Fruit fly (Drosophila melanogaster) whole organism, prepupa: ENCODE data around the gene fzr.

Experiments used
- CG1621 ChIP-seq: fragments of 200-800 bp; sonication (Bioruptor generic); optimal IDR thresholded peaks from 3 replicates; lab custom pipeline; 2018; ENCODE audit warnings: missing biosample characterization, mild to moderate bottlenecking, missing genetic modification characterization
- CG6276 ChIP-seq: fragments of 200-800 bp; sonication (Bioruptor generic); optimal IDR thresholded peaks from 2 replicates; lab custom pipeline; 2017; ENCODE audit warnings: missing biosample characterization, mild to moderate bottlenecking, missing genetic modification characterization
- CG6792 ChIP-seq: fragments of 200-800 bp; sonication (Bioruptor generic); optimal IDR thresholded peaks from 3 replicates; lab custom pipeline; 2016; ENCODE audit warnings: missing biosample characterization, missing genetic modification characterization
- CG6808 ChIP-seq: fragments of 200-800 bp; sonication (Bioruptor generic); optimal IDR thresholded peaks from 3 replicates; lab custom pipeline; 2017; ENCODE audit warnings: missing biosample characterization, missing genetic modification characterization, mild to moderate bottlenecking, moderate library complexity, missing genetic modification reagents
- CG6854 ChIP-seq: fragments of 200-800 bp; sonication (Bioruptor generic); optimal IDR thresholded peaks from 2 replicates; lab custom pipeline; 2017; ENCODE audit warnings: missing biosample characterization, mild to moderate bottlenecking, missing genetic modification characterization
- CG7368 ChIP-seq: fragments of 200-800 bp; sonication (Bioruptor generic); optimal IDR thresholded peaks from 3 replicates; lab custom pipeline; 2016; ENCODE audit warnings: missing biosample characterization, missing genetic modification characterization
- CG8119 ChIP-seq: fragments of 200-800 bp; sonication (Bioruptor generic); IDR thresholded peaks from 3 replicates; pipeline ENCODE4 v1.3.6; 2022; ENCODE audit warnings: missing biosample characterization, missing genetic modification characterization
- Hr39 ChIP-seq: fragments of 200-800 bp; sonication (Bioruptor generic); optimal IDR thresholded peaks from 2 replicates; lab custom pipeline; 2016; ENCODE audit warnings: missing biosample characterization, missing genetic modification characterization
- Met ChIP-seq: fragments of 200-800 bp; sonication (Bioruptor generic); optimal IDR thresholded peaks from 3 replicates; lab custom pipeline; 2016; ENCODE audit warnings: missing biosample characterization, missing genetic modification characterization
- Sox14 ChIP-seq: fragments of 200-800 bp; sonication (Bioruptor generic); optimal IDR thresholded peaks from 3 replicates; lab custom pipeline; 2016; ENCODE audit warnings: missing biosample characterization, missing genetic modification characterization
- Sox15 ChIP-seq: fragments of 200-800 bp; sonication (Bioruptor generic); optimal IDR thresholded peaks from 3 replicates; lab custom pipeline; 2016; ENCODE audit warnings: missing biosample characterization, missing genetic modification characterization
- achi ChIP-seq: fragments of 200-800 bp; sonication (Bioruptor generic); optimal IDR thresholded peaks from 3 replicates; lab custom pipeline; 2016; ENCODE audit warnings: missing biosample characterization, missing genetic modification characterization
- fkh ChIP-seq: fragments of 200-800 bp; sonication (Bioruptor generic); optimal IDR thresholded peaks from 3 replicates; lab custom pipeline; 2017; ENCODE audit warnings: missing biosample characterization, mild to moderate bottlenecking, missing genetic modification characterization, moderate library complexity

DNA sequence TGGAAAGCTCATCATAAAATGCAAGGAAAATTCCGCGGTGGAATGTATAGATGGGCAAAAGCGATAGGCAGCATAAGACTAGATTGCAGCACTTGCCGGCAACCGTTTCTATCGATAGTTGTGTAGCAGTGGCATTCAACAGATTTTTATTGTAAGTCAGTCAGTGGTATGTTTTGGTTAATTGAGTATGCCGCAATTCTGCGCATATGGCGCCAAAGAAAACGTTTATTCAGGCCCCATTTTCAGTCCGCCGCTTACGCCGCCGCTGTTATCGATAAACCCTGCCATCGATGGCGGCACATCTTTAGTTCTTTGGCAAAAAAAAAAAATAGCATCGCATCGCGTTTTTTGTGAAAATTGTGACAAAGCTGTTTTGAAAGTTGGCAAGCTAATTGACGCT lies 29.6 kb downstream of the fzr start, which contains the start of the genes Cbp80 and Torsin:
- TF ChIP-seq achi (GFP tag; lab: Kevin White, UChicago) (no peak), Sox15 (GFP tag; lab: Kevin White, UChicago) (no peak), CG8119 (GFP tag; lab: Robert Waterston, UW) (no peak), Sox14 (GFP tag; lab: Kevin White, UChicago) (no peak), Met (GFP tag; lab: Kevin White, UChicago) (no peak), CG6854 (no peak), CG1621 (tag; lab: Kevin White, UChicago) (no peak), CG6808 (GFP tag; lab: Kevin White, UChicago) (peak; percentile 52), fkh (GFP tag; lab: Kevin White, UChicago) (no peak), CG7368 (no peak), CG6792 (GFP tag; lab: Kevin White, UChicago) (no peak), CG6276 (GFP tag; lab: Kevin White, UChicago) (no peak), Hr39 (no peak)
